Worm (Caenorhabditis elegans) whole organism, L4 larva: ENCODE measurements around the gene R11F4.1.

Source experiments
- nhr-111 ChIP-seq: fragments of 200-800 bp; sonication (Bioruptor generic); optimal IDR thresholded peaks from 2 replicates; lab custom pipeline; 2018; ENCODE audit warnings: mild to moderate bottlenecking, missing genetic modification characterization, missing compliant biosample characterization
- nhr-25 ChIP-seq: sonication (generic microtip); optimal IDR thresholded peaks from 2 replicates; lab custom pipeline; 2017; ENCODE audit warnings: missing genetic modification characterization, mild to moderate bottlenecking, missing compliant biosample characterization, antibody characterized with exemption, moderate library complexity, borderline replicate concordance; ENCODE audit not compliant: insufficient read depth
- nhr-6 ChIP-seq: fragments of 150-350 bp; optimal IDR thresholded peaks from 2 replicates; lab custom pipeline; 2014; ENCODE audit warnings: missing biosample characterization, missing genetic modification characterization

ce11 chrII:4042696-4043095, 49.0 kb upstream of the R11F4.1 start:
- TF ChIP-seq nhr-25 (no peak), nhr-6 (tag; lab: Kevin White, UChicago) (no peak), nhr-111 (GFP tag; lab: Kevin White, UChicago) (no peak)
